Fruit fly (Drosophila melanogaster): ENCODE data around the gene CG13794.
"Not testable (repeated sequence)": the region's sequence is repeated elsewhere in the genome, so short reads cannot be mapped to it uniquely, and the experiment has no call there.

Gene CG13794

dm6 chr2L:7741437-7741836, 18.8 kb upstream of the CG13794 start, which contains the start of gene Acp1:
Gene Acp1, minus strand, starts transcription at chr2L:7741537.
- TF ChIP-seq OdsH (GFP tag; optimal IDR thresholded peaks at IDR 0.05) (no peak), fru (GFP tag; optimal IDR thresholded peaks at IDR 0.05) (no peak), CG32264 (GFP tag; optimal IDR thresholded peaks at IDR 0.05) (no peak), psq (GFP tag; optimal IDR thresholded peaks at IDR 0.05) (no peak), sv (GFP tag; optimal IDR thresholded peaks at IDR 0.05) (no peak), dsf (GFP tag; optimal IDR thresholded peaks at IDR 0.05; ENCODE audit: borderline replicate concordance) (no peak), Sp1 (GFP tag; optimal IDR thresholded peaks at IDR 0.05) (no peak), foxo (GFP tag; optimal IDR thresholded peaks at IDR 0.05) (no peak), HLH106 (tag; optimal IDR thresholded peaks at IDR 0.05) (no peak), Mio (GFP tag; optimal IDR thresholded peaks at IDR 0.05) (no peak), Dif (GFP tag; optimal IDR thresholded peaks at IDR 0.05; ENCODE audit: partially characterized antibody) (no peak), brk (GFP tag; optimal IDR thresholded peaks at IDR 0.05) (no peak), sage (GFP tag; optimal IDR thresholded peaks at IDR 0.05) (no peak), CrebA (GFP tag; optimal IDR thresholded peaks at IDR 0.05; ENCODE audit: borderline replicate concordance) (no peak), Vsx2 (GFP tag; optimal IDR thresholded peaks at IDR 0.05; ENCODE audit: partially characterized antibody) (no peak), pan (optimal IDR thresholded peaks at IDR 0.05) (no peak), Hr83 (GFP tag; optimal IDR thresholded peaks at IDR 0.05; ENCODE audit: poor library complexity, severe bottlenecking) (no peak), dl (GFP tag; optimal IDR thresholded peaks at IDR 0.05; ENCODE audit: insufficient read depth in 1 of 2, partially characterized antibody in 2 of 2) (no peak), br (GFP tag; optimal IDR thresholded peaks at IDR 0.05) (no peak)

dm6 chr2L:7738709-7739108, 16.1 kb upstream of the CG13794 start, which contains the start of gene CG31904:
Gene CG31904, minus strand, starts transcription at chr2L:7738809.
- TF ChIP-seq GATAd, N, fru (GFP tag; optimal IDR thresholded peaks at IDR 0.05): not testable (repeated sequence)

DNA sequence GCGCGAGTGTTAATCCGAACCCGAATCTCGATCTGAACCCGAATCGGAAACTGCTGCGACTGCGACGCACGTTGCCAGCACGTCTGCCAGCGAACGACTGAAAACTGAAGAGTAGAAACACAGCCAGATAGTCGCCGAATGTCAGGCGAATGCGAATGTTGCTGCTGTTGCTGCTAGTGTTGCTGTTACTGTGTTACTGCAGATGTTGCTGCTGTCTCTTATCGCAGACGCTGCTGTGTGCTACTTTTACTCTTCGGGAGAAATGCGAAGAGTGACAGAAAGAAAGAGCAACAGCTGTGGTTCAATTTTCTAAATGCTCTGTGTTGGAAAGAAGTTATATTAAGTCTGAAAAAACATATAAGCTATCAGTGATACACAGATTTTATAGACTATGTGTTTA, 9.9 kb upstream of the CG13794 start, which contains the start of gene CG13796:
Gene CG13796 (minus strand): TSS at position 101 of the 400 bp plus-strand sequence.
- not testable (repeated sequence) for TF ChIP-seq OdsH, lola, brk (GFP tag; optimal IDR thresholded peaks at IDR 0.05)

DNA sequence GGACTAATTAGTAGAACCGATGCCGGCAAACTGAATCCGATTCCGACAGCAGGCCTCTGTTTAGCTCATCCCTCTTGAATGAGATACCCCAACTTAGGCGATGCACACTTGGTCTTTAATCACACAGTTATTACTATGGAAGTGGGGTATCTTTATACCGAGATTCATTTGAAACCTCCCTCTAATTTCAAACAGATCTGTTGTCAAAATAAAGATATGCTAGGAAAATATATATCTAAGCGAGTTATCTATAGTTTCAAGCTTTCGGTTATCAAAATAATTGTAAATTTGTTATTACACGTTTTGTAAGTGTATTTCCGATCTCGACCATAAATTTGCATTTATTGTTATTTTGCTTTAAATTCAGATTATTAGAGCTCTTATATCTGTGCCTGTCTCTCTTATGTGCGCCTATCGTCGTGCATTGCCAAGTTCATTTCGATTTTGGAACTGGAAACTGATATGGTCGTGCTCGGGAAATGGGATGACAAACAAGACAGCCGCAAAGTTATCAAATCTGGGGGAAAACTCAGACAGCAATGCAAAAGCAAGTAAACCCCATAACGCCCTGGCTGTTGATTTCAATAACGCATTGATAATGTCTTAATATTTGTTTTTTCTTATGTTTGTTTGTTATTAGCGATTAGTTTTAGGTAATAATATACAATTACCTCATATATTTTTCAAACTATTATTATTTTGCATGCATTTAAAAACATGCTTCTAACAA, 3.8 kb upstream of the CG13794 start, which contains the start of gene CG13795:
Gene CG13795 (minus strand): TSS at position 31 of the 730 bp plus-strand sequence.
- TF ChIP-seq ey (GFP tag; optimal IDR thresholded peaks at IDR 0.05) (peak; percentile 24), h (GFP tag; optimal IDR thresholded peaks at IDR 0.05) (peak; percentile 28), rgr (GFP tag; optimal IDR thresholded peaks at IDR 0.05) (peak; percentile 48), dsf (GFP tag; optimal IDR thresholded peaks at IDR 0.05; ENCODE audit: borderline replicate concordance) (no peak), Vsx2 (GFP tag; optimal IDR thresholded peaks at IDR 0.05; ENCODE audit: partially characterized antibody) (no peak), br (GFP tag; optimal IDR thresholded peaks at IDR 0.05) (peak; percentile 28), fru (GFP tag; optimal IDR thresholded peaks at IDR 0.05) (peak; percentile 43), Sp1 (GFP tag; optimal IDR thresholded peaks at IDR 0.05) (no peak), foxo (GFP tag; optimal IDR thresholded peaks at IDR 0.05) (no peak), Mio (GFP tag; optimal IDR thresholded peaks at IDR 0.05) (no peak), Rel (GFP tag; optimal IDR thresholded peaks at IDR 0.05) (no peak), Rel (tag; optimal IDR thresholded peaks at IDR 0.05) (peak; percentile 95), Jra (GFP tag; optimal IDR thresholded peaks at IDR 0.05) (no peak)

- no peak for TF ChIP-seq Vsx2 (GFP tag; optimal IDR thresholded peaks at IDR 0.05; ENCODE audit: partially characterized antibody)
- TF ChIP-seq usp (GFP tag; optimal IDR thresholded peaks at IDR 0.05), result no peak
- no peak for TF ChIP-seq br (GFP tag; optimal IDR thresholded peaks at IDR 0.05)
- no peak for TF ChIP-seq dmrt93B (GFP tag; optimal IDR thresholded peaks at IDR 0.05)
- peak; percentile 69 for TF ChIP-seq Dfd (GFP tag; optimal IDR thresholded peaks at IDR 0.05)
Measured at dm6 chr2L:7722102-7722501, 521 bp downstream of the CG13794 start.

All from whole organism, wandering third instar larva.